Worm (Caenorhabditis elegans) whole organism, L4/young adult: Measurements from ENCODE around the gene srg-1.

ENCODE experiments used
- W03F9.2 ChIP-seq: fragments of 150-350 bp; optimal IDR thresholded peaks from 2 replicates; lab custom pipeline; 2014; ENCODE audit warnings: missing biosample characterization, missing genetic modification characterization
- dao-5 ChIP-seq: sonication (generic microtip); optimal IDR thresholded peaks from 2 replicates; lab custom pipeline; 2016; ENCODE audit warnings: missing genotype, missing genetic modification characterization, moderate library complexity, missing compliant biosample characterization
- him-1 ChIP-seq: sonication (generic microtip); optimal IDR thresholded peaks from 2 replicates; lab custom pipeline; 2016; ENCODE audit warnings: missing genotype, missing genetic modification reagents, missing genetic modification characterization, missing compliant biosample characterization

srg-1 gene

ce11 chrIII:6248064-6248687 is 10.0 kb downstream of the srg-1 start, which contains the start of the genes gen-1 and stt-3:
gen-1 (minus strand) TSS chrIII:6248158.
stt-3 (plus strand) TSS chrIII:6248637.
- TF ChIP-seq W03F9.2 (tag; lab: Kevin White, UChicago): no peak
- TF ChIP-seq dao-5: no peak
- no peak for TF ChIP-seq him-1 (tag; lab: Kevin White, UChicago)

ce11 chrIII:6245728-6246127 is 12.4 kb downstream of the srg-1 start, which contains the start of gene bcas-2:
bcas-2 (minus strand) TSS chrIII:6245828.
- TF ChIP-seq dao-5: no peak
- no peak for TF ChIP-seq W03F9.2 (tag; lab: Kevin White, UChicago)
- no peak for TF ChIP-seq him-1 (tag; lab: Kevin White, UChicago)

DNA sequence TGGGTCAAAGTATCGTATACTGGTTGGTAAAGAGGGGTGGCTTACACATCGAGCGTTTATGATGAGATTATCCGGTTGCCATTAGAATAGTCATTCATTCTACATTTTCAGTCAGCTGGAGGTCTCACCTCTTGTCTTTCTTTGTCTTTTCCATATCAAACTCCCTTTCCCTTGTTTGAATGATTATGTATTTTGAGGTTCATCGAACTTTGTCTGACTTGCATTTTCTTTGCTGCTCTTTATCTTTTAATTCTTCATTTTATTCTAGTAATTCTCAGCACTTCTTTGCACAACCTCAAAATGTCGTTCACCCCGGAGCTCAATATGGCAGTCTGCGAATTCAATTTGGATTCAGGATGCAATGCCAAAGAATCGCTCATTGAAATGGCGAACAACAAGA is 17.6 kb downstream of the srg-1 start, which contains the start of gene T12A2.3:
T12A2.3 (plus strand) TSS at position 301 of the 400 bp plus-strand sequence.
- TF ChIP-seq dao-5 (no peak), W03F9.2 (tag; lab: Kevin White, UChicago) (no peak), him-1 (tag; lab: Kevin White, UChicago) (no peak)

- TF ChIP-seq dao-5 (no peak), him-1 (tag; lab: Kevin White, UChicago) (no peak), W03F9.2 (tag; lab: Kevin White, UChicago) (no peak)
Measured at ce11 chrIII:6236649-6237048, 21.5 kb downstream of the srg-1 start, which contains the start of gene T12A2.21. T12A2.21 (minus strand) TSS chrIII:6236749.

- TF ChIP-seq him-1 (tag; lab: Kevin White, UChicago) (no peak), W03F9.2 (tag; lab: Kevin White, UChicago) (no peak), dao-5 (no peak)
Measured at ce11 chrIII:6231880-6232279, 26.3 kb downstream of the srg-1 start.

- no peak for TF ChIP-seq W03F9.2 (tag; lab: Kevin White, UChicago)
- TF ChIP-seq dao-5: no peak
- TF ChIP-seq him-1 (tag; lab: Kevin White, UChicago): no peak
Measured at ce11 chrIII:6230870-6231269, 27.3 kb downstream of the srg-1 start, which contains the start of gene esyt-2. esyt-2 (minus strand) TSS chrIII:6230970.

DNA sequence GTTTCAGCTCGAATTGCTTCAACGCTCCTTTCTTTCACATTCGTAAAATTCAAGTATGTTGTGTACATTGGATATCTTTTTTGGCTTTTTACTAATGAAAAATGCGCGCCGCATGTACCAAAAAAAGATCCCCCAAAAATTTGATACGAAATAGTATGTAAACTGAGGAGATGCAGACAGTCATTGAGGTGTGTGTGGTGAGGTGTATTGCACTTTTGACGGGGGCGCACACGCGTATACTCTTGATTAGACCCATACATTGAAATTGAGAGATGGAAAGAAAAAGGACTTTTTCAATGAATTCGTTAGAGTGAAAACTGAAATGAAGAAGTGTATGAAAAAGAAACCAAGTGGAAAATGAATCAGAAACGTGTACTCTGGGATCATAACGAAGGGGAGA is 36.8 kb downstream of the srg-1 start:
- TF ChIP-seq him-1 (tag; lab: Kevin White, UChicago) (no peak), dao-5 (no peak), W03F9.2 (tag; lab: Kevin White, UChicago) (no peak)

DNA sequence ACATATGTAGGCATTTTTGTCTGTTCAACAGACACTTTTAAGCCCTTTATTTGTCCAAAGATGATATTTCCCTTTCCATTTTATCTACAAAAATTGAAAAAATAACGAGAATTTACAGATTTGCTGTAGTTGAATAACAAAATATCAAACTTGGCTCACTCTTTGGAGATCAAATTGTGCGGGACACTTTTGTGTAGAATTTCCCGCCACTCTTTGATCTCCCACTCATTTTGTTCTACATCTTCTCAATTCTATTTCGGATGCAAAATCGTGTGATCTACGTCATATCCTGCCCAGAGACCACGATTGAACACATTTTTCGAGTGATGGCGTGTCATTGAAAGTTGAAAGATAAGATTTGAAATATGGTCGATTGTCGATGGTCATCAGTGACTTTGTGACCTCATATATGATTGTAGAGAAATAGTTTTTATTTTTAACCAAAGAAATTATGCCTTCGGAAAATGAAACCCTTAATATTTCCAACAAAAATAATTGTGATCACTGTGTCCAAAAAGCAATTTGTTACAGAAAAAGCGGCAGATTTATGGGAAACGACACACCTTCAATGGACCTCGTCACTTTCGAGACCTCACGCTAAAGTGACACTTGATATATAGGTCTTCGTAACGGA is 41.2 kb downstream of the srg-1 start, which contains the start of gene hot-4:
hot-4 (plus strand) TSS at position 584 of the 634 bp plus-strand sequence.
- no peak for TF ChIP-seq him-1 (tag; lab: Kevin White, UChicago)
- TF ChIP-seq dao-5: no peak
- TF ChIP-seq W03F9.2 (tag; lab: Kevin White, UChicago): no peak

ce11 chrIII:6215943-6216342 is 42.2 kb downstream of the srg-1 start:
- TF ChIP-seq him-1 (tag; lab: Kevin White, UChicago) (no peak), dao-5 (no peak)

DNA sequence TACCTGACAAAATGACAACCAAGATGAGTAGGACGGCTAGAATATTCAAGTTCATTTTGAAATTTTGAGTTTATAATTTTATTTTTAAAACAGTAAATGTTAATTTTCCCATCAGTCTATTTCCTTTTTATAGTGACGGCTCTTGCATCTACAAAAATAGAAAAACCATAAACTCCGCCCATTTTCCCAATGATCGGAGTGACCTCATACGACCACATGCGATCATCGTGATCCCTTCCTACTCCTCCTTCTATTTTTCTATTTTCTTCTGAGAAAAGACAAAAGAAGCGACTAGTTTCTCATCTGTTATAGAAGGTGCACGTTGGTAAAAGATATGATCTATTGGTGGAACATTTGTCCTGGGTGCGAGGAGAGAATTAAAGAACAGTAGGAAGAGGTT is 42.7 kb downstream of the srg-1 start, which contains the start of gene C23G10.11:
C23G10.11 (minus strand) TSS at position 101 of the 400 bp plus-strand sequence.
- TF ChIP-seq him-1 (tag; lab: Kevin White, UChicago): no peak
- no peak for TF ChIP-seq W03F9.2 (tag; lab: Kevin White, UChicago)
- TF ChIP-seq dao-5: no peak

ce11 chrIII:6213915-6214314 is 44.2 kb downstream of the srg-1 start, which contains the start of gene C23G10.10:
C23G10.10 (minus strand) TSS chrIII:6214015.
- TF ChIP-seq W03F9.2 (tag; lab: Kevin White, UChicago): no peak
- TF ChIP-seq him-1 (tag; lab: Kevin White, UChicago): no peak
- TF ChIP-seq dao-5: no peak

ce11 chrIII:6210215-6210822 is 47.8 kb downstream of the srg-1 start:
- TF ChIP-seq W03F9.2 (tag; lab: Kevin White, UChicago): no peak
- no peak for TF ChIP-seq dao-5
- TF ChIP-seq him-1 (tag; lab: Kevin White, UChicago): no peak

DNA sequence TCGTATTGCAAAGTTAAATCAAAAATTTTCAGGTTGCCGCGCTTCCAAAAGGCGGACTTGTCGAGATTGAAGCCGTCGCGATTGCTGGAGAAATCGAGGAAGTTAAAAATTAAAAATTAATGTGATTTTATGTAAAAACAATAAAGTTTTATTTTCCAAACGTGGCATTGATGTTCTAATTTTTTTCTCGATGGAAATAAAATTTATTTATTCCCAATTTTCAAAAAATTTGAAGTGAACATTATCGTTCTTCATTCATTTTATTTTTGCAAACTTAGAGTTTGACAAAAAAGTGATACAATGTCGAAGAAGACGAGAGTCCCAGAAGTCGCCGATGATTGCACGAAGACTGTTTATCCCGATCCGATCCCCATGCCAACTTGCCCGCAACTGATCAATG is 49.2 kb downstream of the srg-1 start, which contains the start of gene C23G10.1:
C23G10.1 (plus strand) TSS at position 301 of the 400 bp plus-strand sequence.
- no peak for TF ChIP-seq dao-5
- no peak for TF ChIP-seq him-1 (tag; lab: Kevin White, UChicago)
- no peak for TF ChIP-seq W03F9.2 (tag; lab: Kevin White, UChicago)

- TF ChIP-seq W03F9.2 (tag; lab: Kevin White, UChicago) (no peak), him-1 (tag; lab: Kevin White, UChicago) (no peak), dao-5 (no peak)
Measured at ce11 chrIII:6207881-6208280, 50.3 kb downstream of the srg-1 start, which contains the start of gene C23G10.2. C23G10.2 (plus strand) TSS chrIII:6208064.
